Worm (Caenorhabditis elegans): ENCODE results near the gene T07E3.3.

T07E3.3 gene

DNA sequence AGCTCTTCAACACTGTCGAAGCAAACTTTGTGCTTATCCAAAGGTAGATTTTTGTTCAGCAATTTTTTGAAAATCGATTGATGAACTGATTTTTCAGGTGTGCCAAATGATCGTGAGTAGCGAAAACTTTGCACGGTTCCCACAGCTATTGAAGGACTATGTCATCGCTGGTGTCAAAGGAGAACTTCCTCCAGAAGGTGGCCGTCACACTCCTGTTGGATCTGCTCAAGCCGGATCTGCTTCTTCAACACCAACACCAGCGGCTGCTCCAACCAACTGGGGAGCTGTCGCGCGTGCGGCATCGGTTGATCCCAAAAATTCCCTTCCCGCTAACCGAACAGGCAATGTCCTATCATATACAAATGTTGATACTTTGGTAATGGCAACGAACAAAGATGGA, 49.7 kb downstream of the T07E3.3 start:
- TF ChIP-seq K09A11.1 (tag; optimal IDR thresholded peaks at IDR 0.05; ENCODE audit: insufficient read depth) (no peak), tbx-2 (tag; optimal IDR thresholded peaks at IDR 0.05) (no peak), unc-3 (GFP tag; conservative IDR thresholded peaks at IDR 0.05) (no peak), unc-3 (tag; optimal IDR thresholded peaks at IDR 0.05) (no peak), zip-5 (tag; optimal IDR thresholded peaks at IDR 0.05) (no peak), hlh-6 (tag; optimal IDR thresholded peaks at IDR 0.05) (no peak), T23F11.4 (GFP tag; optimal IDR thresholded peaks at IDR 0.05) (no peak), che-1 (tag; optimal IDR thresholded peaks at IDR 0.05) (no peak), ttx-3 (tag; optimal IDR thresholded peaks at IDR 0.05) (no peak), unc-55 (GFP tag; optimal IDR thresholded peaks at IDR 0.05) (no peak), hlh-8 (tag; optimal IDR thresholded peaks at IDR 0.05) (no peak), hlh-15 (tag; optimal IDR thresholded peaks at IDR 0.05) (no peak), sdc-2 (tag; optimal IDR thresholded peaks at IDR 0.05) (no peak), ceh-24 (tag; optimal IDR thresholded peaks at IDR 0.05) (no peak), ceh-22 (tag; optimal IDR thresholded peaks at IDR 0.05) (no peak), pax-1 (tag; optimal IDR thresholded peaks at IDR 0.05) (no peak), fkh-10 (GFP tag; optimal IDR thresholded peaks at IDR 0.05) (no peak), pros-1 (tag; optimal IDR thresholded peaks at IDR 0.05) (no peak), pag-3 (tag; optimal IDR thresholded peaks at IDR 0.05; ENCODE audit: borderline replicate concordance) (no peak), gmeb-2 (tag; optimal IDR thresholded peaks at IDR 0.05) (no peak)

DNA sequence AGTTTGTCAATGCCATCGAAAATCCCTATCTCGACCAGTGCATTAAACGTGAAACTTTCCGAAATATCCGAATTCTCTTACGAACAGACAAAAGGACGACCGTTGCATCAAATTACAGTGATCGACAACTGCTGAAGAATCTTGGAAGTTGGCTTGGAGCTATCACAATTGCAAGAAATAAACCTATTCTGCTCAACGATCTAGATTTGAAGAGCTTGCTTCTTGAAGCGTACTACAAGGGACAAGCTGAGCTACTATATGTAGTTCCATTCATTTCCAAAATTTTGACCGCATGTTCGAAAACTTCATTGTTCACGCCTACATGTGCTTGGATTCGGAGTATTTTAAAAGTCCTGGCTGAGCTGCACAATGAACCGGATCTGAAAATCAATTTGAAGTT, 50.3 kb downstream of the T07E3.3 start:
- no peak for TF ChIP-seq fax-1 (tag; optimal IDR thresholded peaks at IDR 0.05)
- TF ChIP-seq nhr-232 (tag; optimal IDR thresholded peaks at IDR 0.05) = no peak
- TF ChIP-seq ceh-18 (tag; optimal IDR thresholded peaks at IDR 0.05) = no peak

Data from whole organism, late embryonic.